Worm (Caenorhabditis elegans): ENCODE measurements around the gene ufbp-1.

The ufbp-1 gene

DNA sequence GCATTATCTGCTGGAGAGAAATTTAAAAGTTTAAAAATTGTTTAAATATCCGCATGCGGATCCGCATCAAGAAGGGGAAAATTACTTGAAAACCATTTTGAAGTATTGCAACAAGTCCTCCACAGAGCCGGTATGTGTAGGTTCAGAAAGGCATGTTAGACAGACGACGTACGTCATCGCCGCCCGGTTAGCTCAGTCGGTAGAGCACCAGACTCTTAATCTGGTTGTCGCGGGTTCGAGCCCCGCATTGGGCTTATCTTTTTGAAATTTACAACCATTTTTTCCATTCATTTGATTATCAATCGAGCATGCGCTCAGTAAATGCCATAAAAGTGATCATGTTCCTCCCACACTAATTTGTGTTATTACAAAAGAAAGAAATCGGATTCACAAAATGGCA is 29.9 kb upstream of the ufbp-1 start (continued):
- TF ChIP-seq D2030.7 (GFP tag; IDR thresholded peaks at IDR 0.05) (peak; percentile 63), snpc-1.3 (tag; optimal IDR thresholded peaks at IDR 0.05; ENCODE audit: insufficient read depth) (no peak), bed-1 (GFP tag; IDR thresholded peaks at IDR 0.05) (no peak), cebp-1 (GFP tag; IDR thresholded peaks at IDR 0.05) (no peak), cebp-1 (tag; optimal IDR thresholded peaks at IDR 0.05) (no peak), F10E7.11 (tag; optimal IDR thresholded peaks at IDR 0.05) (no peak), snpc-4 (GFP tag; optimal IDR thresholded peaks at IDR 0.05) (no peak), snpc-4 (tag; optimal IDR thresholded peaks at IDR 0.05) (no peak), hmg-1.2 (GFP tag; IDR thresholded peaks at IDR 0.05) (peak; percentile 59), mcd-1 (GFP tag; IDR thresholded peaks at IDR 0.05) (no peak), unc-130 (GFP tag; optimal IDR thresholded peaks at IDR 0.05) (no peak), egrh-3 (GFP tag; IDR thresholded peaks at IDR 0.05) (no peak), F23B12.7 (tag; optimal IDR thresholded peaks at IDR 0.05; ENCODE audit: insufficient read depth) (no peak), ets-4 (GFP tag; optimal IDR thresholded peaks at IDR 0.05) (no peak), ztf-26 (tag; optimal IDR thresholded peaks at IDR 0.05) (no peak), attf-5 (GFP tag; optimal IDR thresholded peaks at IDR 0.05) (peak; percentile 29), nhr-27 (tag; optimal IDR thresholded peaks at IDR 0.05) (no peak), T26A5.8 (tag; optimal IDR thresholded peaks at IDR 0.05) (no peak), efl-1 (GFP tag; optimal IDR thresholded peaks at IDR 0.05) (peak; percentile 10), chd-7 (tag; optimal IDR thresholded peaks at IDR 0.05) (no peak), let-607 (tag; optimal IDR thresholded peaks at IDR 0.05) (no peak), B0035.1 (tag; optimal IDR thresholded peaks at IDR 0.05) (no peak), rcor-1 (GFP tag; IDR thresholded peaks at IDR 0.05) (0 out of 2 replicates have a peak, but pooled peaks have one; percentile 30), B0019.2 (GFP tag; conservative IDR thresholded peaks at IDR 0.05) (no peak), ztf-22 (GFP tag; optimal IDR thresholded peaks at IDR 0.05) (no peak), dpff-1 (tag; optimal IDR thresholded peaks at IDR 0.05) (no peak), K11D2.4 (GFP tag; IDR thresholded peaks at IDR 0.05) (no peak), ama-1 (optimal IDR thresholded peaks at IDR 0.05) (no peak), ama-1 (GFP tag; optimal IDR thresholded peaks at IDR 0.05) (no peak), F57A8.1 (GFP tag; optimal IDR thresholded peaks at IDR 0.05) (no peak), xnd-1 (tag; optimal IDR thresholded peaks at IDR 0.05) (no peak), madf-3 (GFP tag; IDR thresholded peaks at IDR 0.05) (no peak), ceh-58 (GFP tag; IDR thresholded peaks at IDR 0.05) (no peak), ztf-3 (GFP tag; optimal IDR thresholded peaks at IDR 0.05) (no peak), B0336.3 (GFP tag; IDR thresholded peaks at IDR 0.05) (no peak), ceh-100 (GFP tag; IDR thresholded peaks at IDR 0.05) (no peak), dpl-1 (GFP tag; optimal IDR thresholded peaks at IDR 0.05) (no peak), lin-35 (GFP tag; optimal IDR thresholded peaks at IDR 0.05) (no peak), lir-1 (GFP tag; conservative IDR thresholded peaks at IDR 0.05) (no peak), T07F8.4 (tag; optimal IDR thresholded peaks at IDR 0.05) (no peak), F49E8.2 (tag; optimal IDR thresholded peaks at IDR 0.05; ENCODE audit: insufficient read depth) (no peak), tbp1 (GFP tag; optimal IDR thresholded peaks at IDR 0.05) (peak; percentile 89), aptf-3 (GFP tag; IDR thresholded peaks at IDR 0.05) (no peak), hrde-1 (tag; optimal IDR thresholded peaks at IDR 0.05; ENCODE audit: borderline replicate concordance) (no peak), lin-54 (GFP tag; optimal IDR thresholded peaks at IDR 0.05) (no peak), F33H1.4 (GFP tag; IDR thresholded peaks at IDR 0.05) (no peak), attf-6 (GFP tag; IDR thresholded peaks at IDR 0.05) (no peak), ccch-3 (GFP tag; optimal IDR thresholded peaks at IDR 0.05) (no peak), F57C9.4 (tag; optimal IDR thresholded peaks at IDR 0.05) (no peak), nhr-80 (tag; optimal IDR thresholded peaks at IDR 0.05) (no peak)
